Fruit fly (Drosophila melanogaster) whole organism, embryonic: ENCODE results near the gene Targ1.
A peak's percentile ranks its signal among the peaks of the same experiment; 100 is the strongest.

ENCODE experiments used
- Adf1 ChIP-seq: fragments of 200-800 bp; sonication (Bioruptor generic); IDR thresholded peaks from 2 replicates; pipeline ENCODE4 v1.3.6; 2022; ENCODE audit warnings: missing biosample characterization, missing genetic modification characterization
- Antp ChIP-seq: fragments of 200-800 bp; sonication (Bioruptor generic); optimal IDR thresholded peaks from 3 replicates; lab custom pipeline; 2016; ENCODE audit warnings: missing biosample characterization, missing genetic modification characterization
- Bgb ChIP-seq: fragments of 200-800 bp; sonication (Bioruptor generic); IDR thresholded peaks from 2 replicates; pipeline ENCODE4 v1.3.6; 2022; ENCODE audit warnings: missing biosample characterization, missing genetic modification characterization; ENCODE audit not compliant: partially characterized antibody
- BtbVII ChIP-seq: fragments of 200-800 bp; sonication (Bioruptor generic); optimal IDR thresholded peaks from 3 replicates; lab custom pipeline; 2017; ENCODE audit warnings: missing biosample characterization, mild to moderate bottlenecking, missing genetic modification characterization
- C15 ChIP-seq: fragments of 200-800 bp; sonication (Bioruptor generic); IDR thresholded peaks from 3 replicates; pipeline ENCODE4 v1.3.6; 2022; ENCODE audit warnings: missing biosample characterization, missing genetic modification characterization
- CG10147 ChIP-seq: fragments of 200-800 bp; sonication (Bioruptor generic); optimal IDR thresholded peaks from 2 replicates; lab custom pipeline; 2019; ENCODE audit warnings: missing biosample characterization, mild to moderate bottlenecking, missing genetic modification characterization, moderate library complexity
- CG11093 ChIP-seq: fragments of 200-800 bp; sonication (Bioruptor generic); IDR thresholded peaks from 3 replicates; pipeline ENCODE4 v1.3.6; 2022; ENCODE audit warnings: missing biosample characterization, missing genetic modification characterization
- CG13287 ChIP-seq: fragments of 200-800 bp; sonication (Bioruptor generic); IDR thresholded peaks from 2 replicates; pipeline ENCODE4 v1.3.6; 2022; ENCODE audit warnings: missing biosample characterization, missing genetic modification characterization; ENCODE audit not compliant: partially characterized antibody
- CG1603 ChIP-seq: fragments of 200-800 bp; sonication (Bioruptor generic); optimal IDR thresholded peaks from 2 replicates; lab custom pipeline; 2019; ENCODE audit warnings: missing biosample characterization, mild to moderate bottlenecking, missing genetic modification characterization, moderate library complexity
- CG17186 ChIP-seq: fragments of 200-800 bp; sonication (Bioruptor generic); optimal IDR thresholded peaks from 3 replicates; lab custom pipeline; 2017; ENCODE audit warnings: missing biosample characterization, missing genetic modification reagents, missing genetic modification characterization
- CG17385 ChIP-seq: fragments of 200-800 bp; sonication (Bioruptor generic); optimal IDR thresholded peaks from 3 replicates; lab custom pipeline; 2018; ENCODE audit warnings: missing biosample characterization, mild to moderate bottlenecking, missing genetic modification characterization
- CG18764 ChIP-seq: fragments of 200-800 bp; sonication (Bioruptor generic); optimal IDR thresholded peaks from 3 replicates; lab custom pipeline; 2016; ENCODE audit warnings: missing biosample characterization, missing genetic modification characterization
- CG32772 ChIP-seq: fragments of 200-800 bp; sonication (Bioruptor generic); IDR thresholded peaks from 2 replicates; pipeline ENCODE4 v1.3.6; 2022; ENCODE audit warnings: missing biosample characterization, missing genetic modification characterization
- CG3995 ChIP-seq: fragments of 200-800 bp; sonication (Bioruptor generic); optimal IDR thresholded peaks from 3 replicates; lab custom pipeline; 2016; ENCODE audit warnings: missing biosample characterization, missing genetic modification characterization
- CG6175 ChIP-seq: fragments of 200-800 bp; sonication (Bioruptor generic); IDR thresholded peaks from 3 replicates; pipeline ENCODE4 v1.3.6; 2022; ENCODE audit warnings: missing biosample characterization, missing genetic modification characterization
- CG9437 ChIP-seq: fragments of 200-800 bp; sonication (Bioruptor generic); optimal IDR thresholded peaks from 2 replicates; lab custom pipeline; 2018; ENCODE audit warnings: missing biosample characterization, mild to moderate bottlenecking, missing genetic modification characterization
- CG9609 ChIP-seq: fragments of 200-800 bp; sonication (Bioruptor generic); optimal IDR thresholded peaks from 3 replicates; lab custom pipeline; 2016; ENCODE audit warnings: missing biosample characterization, missing genetic modification characterization
- Dp ChIP-seq: fragments of 200-800 bp; sonication (Bioruptor generic); optimal IDR thresholded peaks from 2 replicates; lab custom pipeline; 2018; ENCODE audit warnings: missing biosample characterization, mild to moderate bottlenecking, missing genetic modification characterization, moderate library complexity
- HLH4C ChIP-seq: fragments of 200-800 bp; sonication (Bioruptor generic); IDR thresholded peaks from 3 replicates; pipeline ENCODE4 v1.3.6; 2022; ENCODE audit warnings: missing biosample characterization, missing genetic modification characterization; ENCODE audit not compliant: partially characterized antibody
- Hmr ChIP-seq: fragments of 200-800 bp; sonication (Bioruptor generic); optimal IDR thresholded peaks from 3 replicates; lab custom pipeline; 2017; ENCODE audit warnings: mild to moderate bottlenecking, missing biosample characterization, missing genetic modification reagents, missing genetic modification characterization
- Hr3 ChIP-seq: fragments of 200-800 bp; sonication (Bioruptor generic); optimal IDR thresholded peaks from 3 replicates; lab custom pipeline; 2016; ENCODE audit warnings: missing biosample characterization, missing genetic modification characterization
- Jarid2 ChIP-seq: fragments of 200-800 bp; sonication (Bioruptor generic); optimal IDR thresholded peaks from 3 replicates; lab custom pipeline; 2017; ENCODE audit warnings: mild to moderate bottlenecking, missing biosample characterization, missing genetic modification reagents, missing genetic modification characterization
- Max ChIP-seq: fragments of 200-800 bp; sonication (Bioruptor generic); optimal IDR thresholded peaks from 2 replicates; lab custom pipeline; 2016; ENCODE audit warnings: missing biosample characterization, mild to moderate bottlenecking, missing genetic modification characterization
- NfI ChIP-seq: fragments of 200-800 bp; sonication (Bioruptor generic); optimal IDR thresholded peaks from 3 replicates; lab custom pipeline; 2018; ENCODE audit warnings: missing biosample characterization, mild to moderate bottlenecking, missing genetic modification characterization, moderate library complexity
- Oli ChIP-seq: fragments of 200-800 bp; sonication (Bioruptor generic); optimal IDR thresholded peaks from 2 replicates; lab custom pipeline; 2018; ENCODE audit warnings: missing biosample characterization, mild to moderate bottlenecking, missing genetic modification characterization, moderate library complexity
- Stat92E ChIP-seq, 3 experiments: fragments of >200 bp in 2 of 3; fragments of 200-800 bp in 1 of 3; sonication (Bioruptor generic) in 1 of 3; optimal IDR thresholded peaks; 2 replicates each; lab custom pipeline; 2017 to 2019; ENCODE audit warnings: missing biosample characterization in 3 of 3, missing genetic modification characterization in 3 of 3, mild to moderate bottlenecking in 1 of 3, moderate library complexity in 1 of 3
- Trl ChIP-seq, 3 experiments: fragments of >200 bp in 2 of 3; fragments of 200-800 bp in 1 of 3; sonication (Bioruptor generic) in 1 of 3; optimal IDR thresholded peaks; 2 replicates in 1 of 3; 3 replicates in 2 of 3; lab custom pipeline; 2016 to 2017; ENCODE audit warnings: missing biosample characterization in 1 of 3, missing genetic modification characterization in 1 of 3
- bigmax ChIP-seq: fragments of 200-800 bp; sonication (Bioruptor generic); optimal IDR thresholded peaks from 2 replicates; lab custom pipeline; 2018; ENCODE audit warnings: missing biosample characterization, mild to moderate bottlenecking, missing genetic modification characterization
- chinmo ChIP-seq: fragments of 200-800 bp; sonication (Bioruptor generic); IDR thresholded peaks from 4 replicates; pipeline ENCODE4 v1.3.6; 2022; ENCODE audit warnings: missing biosample characterization, missing genetic modification characterization; ENCODE audit not compliant: partially characterized antibody
- chm ChIP-seq: fragments of 200-800 bp; sonication (Bioruptor generic); IDR thresholded peaks from 2 replicates; pipeline ENCODE4 v1.3.6; 2022; ENCODE audit warnings: missing biosample characterization, missing genetic modification characterization
- chn ChIP-seq: fragments of 200-800 bp; sonication (Bioruptor generic); optimal IDR thresholded peaks from 2 replicates; lab custom pipeline; 2016; ENCODE audit warnings: missing biosample characterization, missing genetic modification characterization
- dati ChIP-seq: fragments of 200-800 bp; sonication (Bioruptor generic); IDR thresholded peaks from 2 replicates; pipeline ENCODE4 v1.3.6; 2022; ENCODE audit warnings: missing biosample characterization, missing genetic modification characterization
- fu2 ChIP-seq: fragments of 200-800 bp; sonication (Bioruptor generic); optimal IDR thresholded peaks from 2 replicates; lab custom pipeline; 2016; ENCODE audit warnings: missing biosample characterization, missing genetic modification characterization
- hbn ChIP-seq: fragments of 200-800 bp; sonication (Bioruptor generic); IDR thresholded peaks from 2 replicates; pipeline ENCODE4 v1.3.6; 2022; ENCODE audit warnings: missing biosample characterization, missing genetic modification characterization; ENCODE audit not compliant: partially characterized antibody
- lov ChIP-seq, 2 experiments: fragments of 200-800 bp in 1 of 2; fragments of >200 bp in 1 of 2; sonication (Bioruptor generic) in 1 of 2; IDR thresholded peaks in 1 of 2; optimal IDR thresholded peaks in 1 of 2; 2 replicates in 1 of 2; 3 replicates in 1 of 2; pipeline versions ENCODE4 v1.3.6 to Lab custom; 2017 to 2022; ENCODE audit warnings: missing biosample characterization in 1 of 2, missing genetic modification characterization in 1 of 2
- luna ChIP-seq: fragments of 200-800 bp; sonication (Bioruptor generic); optimal IDR thresholded peaks from 2 replicates; lab custom pipeline; 2016; ENCODE audit warnings: missing biosample characterization, missing genetic modification characterization
- oc ChIP-seq: fragments of 200-800 bp; sonication (Bioruptor generic); optimal IDR thresholded peaks from 2 replicates; lab custom pipeline; 2018; ENCODE audit warnings: missing biosample characterization, mild to moderate bottlenecking, missing genetic modification characterization, moderate library complexity
- p53 ChIP-seq: fragments of 200-800 bp; sonication (Bioruptor generic); optimal IDR thresholded peaks from 2 replicates; lab custom pipeline; 2016; ENCODE audit warnings: missing biosample characterization, missing genetic modification characterization
- pzg ChIP-seq: fragments of 200-800 bp; sonication (Bioruptor generic); optimal IDR thresholded peaks from 3 replicates; lab custom pipeline; 2018; ENCODE audit warnings: missing biosample characterization, mild to moderate bottlenecking, missing genetic modification characterization, moderate library complexity
- stc ChIP-seq: fragments of 200-800 bp; sonication (Bioruptor generic); IDR thresholded peaks from 2 replicates; pipeline ENCODE4 v1.3.6; 2022; ENCODE audit warnings: missing biosample characterization, missing genetic modification characterization
- stwl ChIP-seq: fragments of 200-800 bp; sonication (Bioruptor generic); optimal IDR thresholded peaks from 3 replicates; lab custom pipeline; 2018; ENCODE audit warnings: missing biosample characterization, mild to moderate bottlenecking, missing genetic modification characterization, moderate library complexity
- sug ChIP-seq: fragments of 200-800 bp; optimal IDR thresholded peaks from 2 replicates; lab custom pipeline; 2019; ENCODE audit warnings: missing biosample characterization, mild to moderate bottlenecking, missing genetic modification characterization, moderate library complexity
- tap ChIP-seq: fragments of 200-800 bp; optimal IDR thresholded peaks from 3 replicates; lab custom pipeline; 2019; ENCODE audit warnings: missing biosample characterization, mild to moderate bottlenecking, missing genetic modification characterization, moderate library complexity
- tna ChIP-seq: fragments of 200-800 bp; sonication (Bioruptor generic); IDR thresholded peaks from 2 replicates; pipeline ENCODE4 v1.3.6; 2022; ENCODE audit warnings: missing biosample characterization, missing genetic modification characterization; ENCODE audit not compliant: partially characterized antibody
- tup ChIP-seq: fragments of 200-800 bp; sonication (Bioruptor generic); optimal IDR thresholded peaks from 2 replicates; lab custom pipeline; 2016; ENCODE audit warnings: missing biosample characterization, mild to moderate bottlenecking, missing genetic modification characterization, moderate library complexity
- zen2 ChIP-seq: fragments of 200-800 bp; sonication (Bioruptor generic); IDR thresholded peaks from 3 replicates; pipeline ENCODE4 v1.3.6; 2022; ENCODE audit warnings: missing biosample characterization, missing genetic modification characterization; ENCODE audit not compliant: partially characterized antibody

The Targ1 gene

DNA sequence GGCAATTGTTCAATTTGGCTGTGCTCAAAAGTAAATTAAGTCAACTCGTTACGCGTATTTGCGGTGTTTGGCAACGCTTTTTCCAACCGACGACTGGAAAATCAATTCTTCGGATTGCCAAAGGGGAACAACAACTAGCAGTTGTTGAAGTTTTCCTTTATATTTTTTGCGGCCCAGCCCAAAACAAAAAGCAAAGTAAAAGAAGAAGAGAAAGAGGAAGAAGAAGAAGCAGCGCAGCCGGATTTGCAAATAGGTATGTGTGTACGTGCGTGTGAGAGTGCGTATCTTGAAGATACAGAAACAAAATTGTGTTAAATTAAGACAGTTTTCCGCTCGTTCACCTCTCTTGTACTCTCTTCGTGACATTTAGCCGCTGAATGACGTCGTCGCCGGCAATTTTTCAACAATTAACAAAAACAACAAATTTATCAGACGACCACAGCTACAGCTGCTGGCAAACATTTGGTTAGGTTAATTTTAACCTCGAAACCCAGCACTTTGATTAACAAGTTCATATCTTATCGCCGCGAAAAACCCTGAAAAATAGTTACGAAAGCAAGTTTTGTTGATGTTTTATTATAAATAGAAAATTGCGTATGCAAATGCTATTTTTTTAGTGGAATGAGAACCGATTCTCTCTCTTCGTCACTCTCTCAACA is 26.3 kb downstream of the Targ1 start (continued):
- TF ChIP-seq Bgb (GFP tag; lab: Robert Waterston, UW) (no peak), fu2 (GFP tag; lab: Kevin White, UChicago) (no peak), CG9609 (no peak), C15 (GFP tag; lab: Robert Waterston, UW) (no peak), sug (tag; lab: Kevin White, UChicago) (peak; percentile 45), NfI (GFP tag; lab: Kevin White, UChicago) (no peak), tup (GFP tag; lab: Kevin White, UChicago) (no peak), CG9437 (no peak), Antp (GFP tag; lab: Kevin White, UChicago) (no peak), hbn (GFP tag; lab: Robert Waterston, UW) (0 out of 2 replicates have a peak, but pooled peaks have one; percentile 15), chm (peak; percentile 52; the same call in 1 of the 2 replicates), Oli (tag; lab: Kevin White, UChicago) (no peak), CG3995 (GFP tag; lab: Kevin White, UChicago) (no peak), chn (no peak), Trl (optimal IDR thresholded peaks at IDR 0.05; lab: Kevin White, UChicago) (peak in 1 of 2 experiments; percentile 52), Trl (GFP tag; optimal IDR thresholded peaks at IDR 0.05; lab: Kevin White, UChicago) (no peak), CG1603 (tag; lab: Kevin White, UChicago) (no peak), luna (no peak), zen2 (GFP tag; lab: Robert Waterston, UW) (no peak), CG13287 (GFP tag; lab: Robert Waterston, UW) (no peak), dati (GFP tag; lab: Robert Waterston, UW) (no peak), tap (tag; lab: Kevin White, UChicago) (no peak), Dp (GFP tag; lab: Kevin White, UChicago) (no peak), CG6175 (no peak), Stat92E (GFP tag; optimal IDR thresholded peaks at IDR 0.05; lab: Kevin White, UChicago) (no peak), stc (no peak), tna (GFP tag; lab: Robert Waterston, UW) (no peak), BtbVII (GFP tag; lab: Kevin White, UChicago) (no peak), chinmo (GFP tag; lab: Robert Waterston, UW) (0 out of 4 replicates have a peak, but pooled peaks have one; percentile 48), pzg (GFP tag; lab: Kevin White, UChicago) (no peak), HLH4C (no peak), bigmax (GFP tag; lab: Kevin White, UChicago) (peak; percentile 82), CG17385 (GFP tag; lab: Kevin White, UChicago) (peak; percentile 98), oc (tag; lab: Kevin White, UChicago) (no peak)

DNA sequence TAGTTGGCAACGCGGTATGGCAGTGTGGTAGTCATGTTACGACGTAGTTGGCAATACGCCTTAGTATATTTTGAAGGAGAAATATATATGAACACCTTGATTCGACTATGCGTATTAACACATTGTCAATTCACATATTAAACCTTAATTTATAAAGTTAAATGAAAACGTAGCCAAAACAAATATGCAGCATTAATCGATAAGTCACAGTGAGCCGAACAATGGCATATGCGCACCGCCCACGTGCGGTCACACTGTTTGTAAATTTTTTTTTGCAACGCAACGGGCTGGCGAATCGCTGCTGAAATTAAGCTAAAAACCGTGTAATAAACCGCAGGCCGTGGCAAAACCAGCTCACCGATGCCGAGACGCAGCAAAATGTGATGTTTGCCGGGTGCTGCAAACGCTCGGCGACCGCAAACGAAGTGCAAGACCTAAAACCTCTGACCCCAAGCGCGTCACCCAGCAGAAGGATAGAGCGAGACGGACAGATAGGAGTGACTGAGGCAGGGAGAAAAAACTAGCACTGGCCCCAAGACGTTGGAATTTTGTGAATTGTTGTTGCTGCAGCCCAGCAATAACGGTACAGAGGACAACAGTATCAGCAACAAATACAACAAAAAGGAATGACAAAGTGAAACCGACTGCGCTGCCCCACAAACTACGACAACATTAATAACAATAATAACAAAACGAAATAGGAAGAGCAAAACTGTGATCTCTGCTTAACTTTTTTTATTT is 27.0 kb downstream of the Targ1 start:
- TF ChIP-seq Adf1 (peak; percentile 35; the same call in 1 of the 2 replicates), CG32772 (GFP tag; lab: Robert Waterston, UW) (peak; percentile 76), Hmr (peak; percentile 39), lov (optimal IDR thresholded peaks at IDR 0.05; lab: Kevin White, UChicago) (no peak), lov (GFP tag; IDR thresholded peaks at IDR 0.05; lab: Robert Waterston, UW) (no peak), CG17186 (peak; percentile 69), hbn (GFP tag; lab: Robert Waterston, UW) (peak; percentile 33; the same call in 1 of the 2 replicates), CG11093 (GFP tag; lab: Robert Waterston, UW) (no peak), CG10147 (GFP tag; lab: Kevin White, UChicago) (peak; percentile 6), Hr3 (no peak), stwl (tag; lab: Kevin White, UChicago) (no peak), Max (GFP tag; lab: Kevin White, UChicago) (peak; percentile 22), p53 (GFP tag; lab: Kevin White, UChicago) (no peak), Jarid2 (peak; percentile 31), chm (peak; percentile 56; the same call in 1 of the 2 replicates), CG18764 (GFP tag; lab: Kevin White, UChicago) (no peak)
